Fruit fly (Drosophila melanogaster) whole organism, embryonic: Measurements from ENCODE around the gene CG46335.
A peak's percentile ranks its signal among the peaks of the same experiment; 100 is the strongest.

ENCODE experiments used
- Ada2b ChIP-seq: fragments of 200-800 bp; sonication (Bioruptor generic); IDR thresholded peaks from 2 replicates; pipeline ENCODE4 v1.3.6; 2022; ENCODE audit warnings: missing biosample characterization, missing genetic modification characterization
- Aef1 ChIP-seq: fragments of 200-800 bp; sonication (Bioruptor generic); IDR thresholded peaks from 3 replicates; pipeline ENCODE4 v1.3.6; 2022; ENCODE audit warnings: missing biosample characterization, missing genetic modification characterization
- CG10147 ChIP-seq: fragments of 200-800 bp; sonication (Bioruptor generic); optimal IDR thresholded peaks from 2 replicates; lab custom pipeline; 2019; ENCODE audit warnings: missing biosample characterization, mild to moderate bottlenecking, missing genetic modification characterization, moderate library complexity
- CG10959 ChIP-seq: fragments of 200-800 bp; sonication (Bioruptor generic); IDR thresholded peaks from 2 replicates; pipeline ENCODE4 v1.3.6; 2022; ENCODE audit warnings: missing biosample characterization, missing genetic modification characterization
- CG10979 ChIP-seq: fragments of 200-800 bp; sonication (Bioruptor generic); optimal IDR thresholded peaks from 2 replicates; lab custom pipeline; 2018; ENCODE audit warnings: missing biosample characterization, mild to moderate bottlenecking, missing genetic modification characterization, moderate library complexity
- CG12391 ChIP-seq: fragments of 200-800 bp; sonication (Bioruptor generic); optimal IDR thresholded peaks from 3 replicates; lab custom pipeline; 2018; ENCODE audit warnings: missing biosample characterization, mild to moderate bottlenecking, missing genetic modification characterization, moderate library complexity
- CG12942 ChIP-seq: fragments of 200-800 bp; sonication (Bioruptor generic); optimal IDR thresholded peaks from 3 replicates; lab custom pipeline; 2016; ENCODE audit warnings: missing biosample characterization, missing genetic modification characterization
- CG14860 ChIP-seq: fragments of 200-800 bp; sonication (Bioruptor generic); IDR thresholded peaks from 3 replicates; pipeline ENCODE4 v1.3.6; 2022; ENCODE audit warnings: missing biosample characterization, missing genetic modification characterization; ENCODE audit not compliant: partially characterized antibody
- CG1603 ChIP-seq: fragments of 200-800 bp; sonication (Bioruptor generic); optimal IDR thresholded peaks from 2 replicates; lab custom pipeline; 2019; ENCODE audit warnings: missing biosample characterization, mild to moderate bottlenecking, missing genetic modification characterization, moderate library complexity
- CG18262 ChIP-seq: fragments of 200-800 bp; optimal IDR thresholded peaks from 3 replicates; lab custom pipeline; 2019; ENCODE audit warnings: missing biosample characterization, mild to moderate bottlenecking, missing genetic modification characterization, moderate library complexity
- CG18619 ChIP-seq: fragments of 200-800 bp; sonication (Bioruptor generic); optimal IDR thresholded peaks from 3 replicates; lab custom pipeline; 2017; ENCODE audit warnings: missing biosample characterization, mild to moderate bottlenecking, missing genetic modification characterization
- CG2678 ChIP-seq: fragments of 200-800 bp; sonication (Bioruptor generic); optimal IDR thresholded peaks from 3 replicates; lab custom pipeline; 2019; ENCODE audit warnings: missing biosample characterization, mild to moderate bottlenecking, missing genetic modification characterization, moderate library complexity
- CG31441 ChIP-seq: fragments of 200-800 bp; sonication (Bioruptor generic); IDR thresholded peaks from 2 replicates; pipeline ENCODE4 v1.3.6; 2022; ENCODE audit warnings: missing biosample characterization, missing genetic modification characterization
- CG34422 ChIP-seq: fragments of 200-800 bp; sonication (Bioruptor generic); IDR thresholded peaks from 3 replicates; pipeline ENCODE4 v1.3.6; 2022; ENCODE audit warnings: missing biosample characterization, missing genetic modification characterization
- CG4424 ChIP-seq: fragments of 200-800 bp; sonication (Bioruptor generic); optimal IDR thresholded peaks from 3 replicates; lab custom pipeline; 2016; ENCODE audit warnings: missing biosample characterization, missing genetic modification characterization
- CG6654 ChIP-seq: fragments of 200-800 bp; sonication (Bioruptor generic); optimal IDR thresholded peaks from 2 replicates; lab custom pipeline; 2017; ENCODE audit warnings: missing biosample characterization, mild to moderate bottlenecking, missing genetic modification characterization
- CG7839 ChIP-seq: fragments of 200-800 bp; sonication (Bioruptor generic); optimal IDR thresholded peaks from 3 replicates; lab custom pipeline; 2018; ENCODE audit warnings: missing biosample characterization, mild to moderate bottlenecking, missing genetic modification characterization, moderate library complexity
- CG8478 ChIP-seq: fragments of >200 bp; optimal IDR thresholded peaks from 2 replicates; lab custom pipeline; 2018
- CrebB ChIP-seq: fragments of 200-800 bp; sonication (Bioruptor generic); optimal IDR thresholded peaks from 3 replicates; lab custom pipeline; 2018; ENCODE audit warnings: missing biosample characterization, mild to moderate bottlenecking, missing genetic modification characterization
- Drgx ChIP-seq: fragments of 200-800 bp; sonication (Bioruptor generic); IDR thresholded peaks from 2 replicates; pipeline ENCODE4 v1.3.6; 2022; ENCODE audit warnings: missing biosample characterization, missing genetic modification characterization
- Ets65A ChIP-seq: fragments of 200-800 bp; sonication (Bioruptor generic); peaks from one replicate; lab custom pipeline; 2016; ENCODE audit warnings: missing biosample characterization, missing genetic modification characterization
- Fer3 ChIP-seq: fragments of 200-800 bp; sonication (Bioruptor generic); optimal IDR thresholded peaks from 2 replicates; lab custom pipeline; 2018; ENCODE audit warnings: missing biosample characterization, mild to moderate bottlenecking, missing genetic modification characterization, moderate library complexity
- GATAe ChIP-seq: fragments of 200-800 bp; sonication (Bioruptor generic); conservative IDR thresholded peaks from 2 replicates; pipeline ENCODE4 v1.3.6; 2022; ENCODE audit warnings: missing biosample characterization, missing genetic modification characterization
- Hmr ChIP-seq: fragments of 200-800 bp; sonication (Bioruptor generic); optimal IDR thresholded peaks from 3 replicates; lab custom pipeline; 2017; ENCODE audit warnings: mild to moderate bottlenecking, missing biosample characterization, missing genetic modification reagents, missing genetic modification characterization
- Hr51 ChIP-seq, 2 experiments: fragments of 200-800 bp; sonication (Bioruptor generic); optimal IDR thresholded peaks; 2 replicates in 1 of 2; 3 replicates in 1 of 2; lab custom pipeline; 2016 to 2018; ENCODE audit warnings: missing biosample characterization in 2 of 2, missing genetic modification characterization in 2 of 2, mild to moderate bottlenecking in 1 of 2, moderate library complexity in 1 of 2
- Nf-YB ChIP-seq: fragments of 200-800 bp; sonication (Bioruptor generic); optimal IDR thresholded peaks from 3 replicates; lab custom pipeline; 2019; ENCODE audit warnings: missing biosample characterization, mild to moderate bottlenecking, missing genetic modification characterization, moderate library complexity
- Oli ChIP-seq: fragments of 200-800 bp; sonication (Bioruptor generic); optimal IDR thresholded peaks from 2 replicates; lab custom pipeline; 2018; ENCODE audit warnings: missing biosample characterization, mild to moderate bottlenecking, missing genetic modification characterization, moderate library complexity
- Ravus ChIP-seq: fragments of 200-800 bp; sonication (Bioruptor generic); IDR thresholded peaks from 2 replicates; pipeline ENCODE4 v1.3.6; 2022; ENCODE audit warnings: missing biosample characterization, missing genetic modification characterization
- Rx ChIP-seq: fragments of 200-800 bp; sonication (Bioruptor generic); IDR thresholded peaks from 2 replicates; pipeline ENCODE4 v1.3.6; 2022; ENCODE audit warnings: missing biosample characterization, missing genetic modification characterization
- Sox102F ChIP-seq: fragments of 200-800 bp; sonication (Bioruptor generic); optimal IDR thresholded peaks from 2 replicates; lab custom pipeline; 2018; ENCODE audit warnings: missing biosample characterization, mild to moderate bottlenecking, missing genetic modification characterization, moderate library complexity
- Sry-β ChIP-seq: fragments of 200-800 bp; sonication (Bioruptor generic); optimal IDR thresholded peaks from 2 replicates; lab custom pipeline; 2018; ENCODE audit warnings: missing biosample characterization, mild to moderate bottlenecking, missing genetic modification characterization, moderate library complexity
- TFAM ChIP-seq: fragments of 200-800 bp; sonication (Bioruptor generic); optimal IDR thresholded peaks from 2 replicates; lab custom pipeline; 2017; ENCODE audit warnings: missing biosample characterization, missing genetic modification characterization, inconsistent platforms
- Trl ChIP-seq, 3 experiments: fragments of >200 bp in 2 of 3; fragments of 200-800 bp in 1 of 3; sonication (Bioruptor generic) in 1 of 3; optimal IDR thresholded peaks; 2 replicates in 1 of 3; 3 replicates in 2 of 3; lab custom pipeline; 2016 to 2017; ENCODE audit warnings: missing biosample characterization in 1 of 3, missing genetic modification characterization in 1 of 3
- ac ChIP-seq: fragments of 200-800 bp; sonication (Bioruptor generic); optimal IDR thresholded peaks from 3 replicates; lab custom pipeline; 2017; ENCODE audit warnings: missing biosample characterization, mild to moderate bottlenecking, missing genetic modification characterization
- chinmo ChIP-seq: fragments of 200-800 bp; sonication (Bioruptor generic); IDR thresholded peaks from 4 replicates; pipeline ENCODE4 v1.3.6; 2022; ENCODE audit warnings: missing biosample characterization, missing genetic modification characterization; ENCODE audit not compliant: partially characterized antibody
- chm ChIP-seq: fragments of 200-800 bp; sonication (Bioruptor generic); IDR thresholded peaks from 2 replicates; pipeline ENCODE4 v1.3.6; 2022; ENCODE audit warnings: missing biosample characterization, missing genetic modification characterization
- ci ChIP-seq: fragments of 200-800 bp; sonication (Bioruptor generic); IDR thresholded peaks from 3 replicates; pipeline ENCODE4 v1.3.6; 2022; ENCODE audit warnings: missing biosample characterization, missing genetic modification characterization
- dan ChIP-seq: fragments of 200-800 bp; sonication (Bioruptor generic); IDR thresholded peaks from 2 replicates; pipeline ENCODE4 v1.3.6; 2022; ENCODE audit warnings: missing biosample characterization, missing genetic modification characterization
- disco-r ChIP-seq: fragments of 200-800 bp; sonication (Bioruptor generic); optimal IDR thresholded peaks from 2 replicates; lab custom pipeline; 2016; ENCODE audit warnings: missing biosample characterization, missing genetic modification characterization
- eve ChIP-seq, 2 experiments: fragments of >200 bp; optimal IDR thresholded peaks; 2 replicates each; lab custom pipeline; 2017; ENCODE audit warnings: missing biosample characterization in 2 of 2, missing genetic modification characterization in 2 of 2
- fd3F ChIP-seq: fragments of 200-800 bp; sonication (Bioruptor generic); optimal IDR thresholded peaks from 2 replicates; lab custom pipeline; 2018; ENCODE audit warnings: missing biosample characterization, mild to moderate bottlenecking, missing genetic modification characterization, moderate library complexity
- gcm ChIP-seq: fragments of 200-800 bp; sonication (Bioruptor generic); optimal IDR thresholded peaks from 2 replicates; lab custom pipeline; 2019; ENCODE audit warnings: missing biosample characterization, mild to moderate bottlenecking, missing genetic modification characterization, moderate library complexity
- gsb-n ChIP-seq: fragments of 200-800 bp; sonication (Bioruptor generic); optimal IDR thresholded peaks from 3 replicates; lab custom pipeline; 2018; ENCODE audit warnings: missing biosample characterization, mild to moderate bottlenecking, missing genetic modification characterization
- ken ChIP-seq: fragments of 200-800 bp; sonication (Bioruptor generic); IDR thresholded peaks from 3 replicates; pipeline ENCODE4 v1.3.6; 2022; ENCODE audit warnings: missing biosample characterization, missing genetic modification characterization
- lab ChIP-seq: fragments of 200-800 bp; sonication (Bioruptor generic); optimal IDR thresholded peaks from 3 replicates; lab custom pipeline; 2017; ENCODE audit warnings: missing biosample characterization, missing genetic modification characterization, mild to moderate bottlenecking, moderate library complexity, missing genetic modification reagents
- nmo ChIP-seq: fragments of 200-800 bp; sonication (Bioruptor generic); optimal IDR thresholded peaks from 2 replicates; lab custom pipeline; 2018; ENCODE audit warnings: missing biosample characterization, mild to moderate bottlenecking, missing genetic modification characterization, moderate library complexity
- p53 ChIP-seq: fragments of 200-800 bp; sonication (Bioruptor generic); optimal IDR thresholded peaks from 2 replicates; lab custom pipeline; 2016; ENCODE audit warnings: missing biosample characterization, missing genetic modification characterization
- sisA ChIP-seq: fragments of 200-800 bp; sonication (Bioruptor generic); IDR thresholded peaks from 2 replicates; pipeline ENCODE4 v1.3.6; 2022; ENCODE audit warnings: missing biosample characterization, missing genetic modification characterization
- sr ChIP-seq: fragments of 200-800 bp; sonication (Bioruptor generic); IDR thresholded peaks from 3 replicates; pipeline ENCODE4 v1.3.6; 2022; ENCODE audit warnings: missing biosample characterization, missing genetic modification characterization
- tgo ChIP-seq: fragments of 200-800 bp; sonication (Bioruptor generic); IDR thresholded peaks from 3 replicates; pipeline ENCODE4 v1.3.6; 2022; ENCODE audit warnings: missing biosample characterization, missing genetic modification characterization
- unpg ChIP-seq: fragments of 200-800 bp; sonication (Bioruptor generic); optimal IDR thresholded peaks from 3 replicates; lab custom pipeline; 2018; ENCODE audit warnings: missing biosample characterization, mild to moderate bottlenecking, missing genetic modification characterization, moderate library complexity

The CG46335 gene

dm6 chr3R:27413214-27413613, 44.7 kb upstream of the CG46335 start (continued):
- TF ChIP-seq CG34422 (GFP tag; lab: Robert Waterston, UW) (no peak), Oli (tag; lab: Kevin White, UChicago) (peak; percentile 23), CG8478 (lab: Kevin White, UChicago) (no peak), CG10959 (no peak), sr (GFP tag; lab: Robert Waterston, UW) (no peak), nmo (GFP tag; lab: Kevin White, UChicago) (peak; percentile 51), Sry-β (no peak), CG10147 (GFP tag; lab: Kevin White, UChicago) (no peak), tgo (GFP tag; lab: Robert Waterston, UW) (0 out of 3 replicates have a peak, but pooled peaks have one; percentile 15), Ravus (no peak), CG12942 (GFP tag; lab: Kevin White, UChicago) (no peak), Sox102F (GFP tag; lab: Kevin White, UChicago) (peak; percentile 32), ken (GFP tag; lab: Robert Waterston, UW) (no peak), CG18262 (tag; lab: Kevin White, UChicago) (peak; percentile 28), CG6654 (GFP tag; lab: Kevin White, UChicago) (no peak), p53 (no peak), Drgx (no peak), ac (GFP tag; lab: Kevin White, UChicago) (no peak), gcm (GFP tag; lab: Kevin White, UChicago) (no peak), CG18619 (GFP tag; lab: Kevin White, UChicago) (no peak), CrebB (tag; lab: Kevin White, UChicago) (no peak), Rx (GFP tag; lab: Robert Waterston, UW) (no peak), dan (GFP tag; lab: Robert Waterston, UW) (no peak), eve (GFP tag; optimal IDR thresholded peaks at IDR 0.05; lab: Kevin White, UChicago) (no peak), CG31441 (GFP tag; lab: Robert Waterston, UW) (0 out of 2 replicates have a peak, but pooled peaks have one; percentile 31), lab (GFP tag; lab: Kevin White, UChicago) (peak; percentile 24), CG10979 (peak; percentile 33), TFAM (no peak), Hmr (GFP tag; lab: Kevin White, UChicago) (peak; percentile 29), chm (GFP tag; lab: Robert Waterston, UW) (no peak), Trl (optimal IDR thresholded peaks at IDR 0.05; lab: Kevin White, UChicago) (no peak), Trl (GFP tag; optimal IDR thresholded peaks at IDR 0.05; lab: Kevin White, UChicago) (no peak), fd3F (GFP tag; lab: Kevin White, UChicago) (no peak), Nf-YB (GFP tag; lab: Kevin White, UChicago) (no peak), CG1603 (tag; lab: Kevin White, UChicago) (peak; percentile 22), unpg (GFP tag; lab: Kevin White, UChicago) (peak; percentile 21), gsb-n (no peak), CG14860 (GFP tag; lab: Robert Waterston, UW) (no peak), CG4424 (GFP tag; lab: Kevin White, UChicago) (peak; percentile 32), sisA (peak; percentile 25; the same call in 1 of the 2 replicates), chinmo (GFP tag; lab: Robert Waterston, UW) (no peak), CG7839 (tag; lab: Kevin White, UChicago) (peak; percentile 31), Fer3 (tag; lab: Kevin White, UChicago) (no peak), Aef1 (GFP tag; lab: Robert Waterston, UW) (0 out of 3 replicates have a peak, but pooled peaks have one; percentile 13), GATAe (GFP tag; lab: Robert Waterston, UW) (no peak), Ets65A (GFP tag; lab: Kevin White, UChicago) (peak; percentile 61), disco-r (GFP tag; lab: Kevin White, UChicago) (no peak), Hr51 (GFP tag; optimal IDR thresholded peaks at IDR 0.05; lab: Kevin White, UChicago) (peak in 1 of 2 experiments; percentile 38), ci (GFP tag; lab: Robert Waterston, UW) (peak; percentile 49), CG12391 (tag; lab: Kevin White, UChicago) (peak; percentile 8), Ada2b (peak; percentile 39), CG2678 (peak; percentile 47)
